Worm (Caenorhabditis elegans) whole organism, midembryonic: ENCODE results near the gene srr-9.

ENCODE experiments used
- cog-1 ChIP-seq: sonication (generic microtip); optimal IDR thresholded peaks from 2 replicates; lab custom pipeline; 2016; ENCODE audit warnings: missing genetic modification characterization, missing compliant biosample characterization
- flt-1 ChIP-seq: fragments of 200-800 bp; sonication (Bioruptor generic); IDR thresholded peaks from 2 replicates; pipeline ENCODE4 v1.3.6; 2022; ENCODE audit warnings: missing genetic modification characterization, missing compliant biosample characterization
- klf-2 ChIP-seq: fragments of 200-800 bp; sonication (Bioruptor generic); conservative IDR thresholded peaks from 2 replicates; pipeline ENCODE4 v1.3.6; 2022; ENCODE audit warnings: missing genetic modification reagents, missing genetic modification characterization, missing compliant biosample characterization
- med-1 ChIP-seq: sonication (generic microtip); optimal IDR thresholded peaks from 2 replicates; lab custom pipeline; 2017; ENCODE audit warnings: missing genetic modification characterization, mild to moderate bottlenecking, missing compliant biosample characterization, antibody characterized with exemption, missing genetic modification reagents; ENCODE audit not compliant: insufficient read depth
- ref-1 ChIP-seq: fragments of 200-800 bp; sonication (Bioruptor generic); conservative IDR thresholded peaks from 2 replicates; pipeline ENCODE4 v1.3.6; 2022; ENCODE audit warnings: missing genetic modification reagents, missing genetic modification characterization, missing compliant biosample characterization
- tab-1 ChIP-seq: fragments of 200-800 bp; sonication (Bioruptor generic); IDR thresholded peaks from 2 replicates; pipeline ENCODE4 v1.3.6; 2022; ENCODE audit warnings: missing genetic modification characterization, missing compliant biosample characterization
- ztf-23 ChIP-seq: fragments of 200-800 bp; sonication (Bioruptor generic); IDR thresholded peaks from 2 replicates; pipeline ENCODE4 v1.3.6; 2022; ENCODE audit warnings: missing genetic modification reagents, missing genetic modification characterization, missing compliant biosample characterization
- ztf-29 ChIP-seq: fragments of 200-800 bp; sonication (Bioruptor generic); IDR thresholded peaks from 2 replicates; pipeline ENCODE4 v1.3.6; 2022; ENCODE audit warnings: missing genetic modification reagents, missing genetic modification characterization, missing compliant biosample characterization

ce11 chrV:7737710-7738109 lies at the start of gene srr-9:
- TF ChIP-seq flt-1 (GFP tag; lab: Robert Waterston, UW) (no peak), med-1 (GFP tag; lab: Kevin White, UChicago) (no peak), ztf-29 (GFP tag; lab: Robert Waterston, UW) (no peak), klf-2 (GFP tag; lab: Robert Waterston, UW) (no peak), tab-1 (GFP tag; lab: Robert Waterston, UW) (no peak), cog-1 (tag; lab: Kevin White, UChicago) (no peak), ref-1 (GFP tag; lab: Robert Waterston, UW) (no peak), ztf-23 (GFP tag; lab: Robert Waterston, UW) (no peak)
